3 worm cellular contexts compared by ENCODE assay signal in the genomic region with DNA sequence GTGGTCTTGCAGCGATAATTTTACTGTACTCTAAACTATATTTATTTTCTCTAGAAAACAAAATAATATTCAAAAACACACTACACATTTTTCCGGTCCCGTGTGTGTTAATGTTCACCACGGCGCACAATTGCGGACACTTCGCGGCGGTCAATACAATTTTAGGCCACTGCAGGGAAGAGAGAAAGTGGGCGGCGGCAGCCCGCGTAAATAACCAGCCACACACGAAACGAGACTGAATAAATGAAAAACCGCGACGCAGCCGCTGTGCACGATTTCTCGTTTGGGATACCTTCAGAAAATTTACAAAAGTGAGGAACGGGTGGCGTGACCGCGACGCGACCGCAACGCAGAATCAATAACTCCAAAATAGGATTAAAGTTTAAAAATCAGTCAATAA.
TF ChIP-seq lines count a peak whose summit lies in the region.

No protein-coding gene starts in this region.

TF ChIP-seq in whole organism, L4 larva, 104 proteins besides CTCF, POLR2A, EP300 and RAD21 (continued from another document):
- no peak for TF ChIP-seq nhr-111 (GFP tag; optimal IDR thresholded peaks at IDR 0.05; lab: Kevin White, UChicago)
- peak in 1 of 2 experiments; percentile 57 for TF ChIP-seq lsy-2 (tag; optimal IDR thresholded peaks at IDR 0.05; lab: Kevin White, UChicago)
- TF ChIP-seq Y5F2A.4 (GFP tag; optimal IDR thresholded peaks at IDR 0.05; lab: Kevin White, UChicago): no peak
- no peak for TF ChIP-seq fkh-10 (GFP tag; optimal IDR thresholded peaks at IDR 0.05; lab: Kevin White, UChicago)
- peak; percentile 45 for TF ChIP-seq nhr-28 (tag; optimal IDR thresholded peaks at IDR 0.05; lab: Kevin White, UChicago)
- no peak for TF ChIP-seq dmd-8 (GFP tag; IDR thresholded peaks at IDR 0.05; lab: Robert Waterston, UW)
- TF ChIP-seq lin-38 (GFP tag; IDR thresholded peaks at IDR 0.05; lab: Robert Waterston, UW): peak; percentile 34; the same call in 1 of the 2 replicates
- TF ChIP-seq php-3 (GFP tag; IDR thresholded peaks at IDR 0.05; lab: Robert Waterston, UW): no peak
- no peak for TF ChIP-seq nhr-25 (tag; optimal IDR thresholded peaks at IDR 0.05; lab: Kevin White, UChicago; ENCODE audit: borderline replicate concordance, insufficient read depth)
- peak; percentile 71 for TF ChIP-seq mes-2 (tag; optimal IDR thresholded peaks at IDR 0.05; lab: Kevin White, UChicago; ENCODE audit: poor library complexity, severe bottlenecking)
- TF ChIP-seq lin-29 (GFP tag; IDR thresholded peaks at IDR 0.05; lab: Robert Waterston, UW): no peak
- TF ChIP-seq mep-1 (tag; optimal IDR thresholded peaks at IDR 0.05; lab: Kevin White, UChicago): peak; percentile 60
- no peak for TF ChIP-seq zag-1 (tag; optimal IDR thresholded peaks at IDR 0.05; lab: Kevin White, UChicago)
- TF ChIP-seq dpl-1 (GFP tag; optimal IDR thresholded peaks at IDR 0.05; lab: Kevin White, UChicago): peak; percentile 36
- 0 out of 2 replicates have a peak, but pooled peaks have one; percentile 29 for TF ChIP-seq vab-7 (GFP tag; IDR thresholded peaks at IDR 0.05; lab: Robert Waterston, UW)
- no peak for TF ChIP-seq madf-5 (GFP tag; IDR thresholded peaks at IDR 0.05; lab: Robert Waterston, UW)
- no peak for TF ChIP-seq skn-1 (tag; optimal IDR thresholded peaks at IDR 0.05; lab: Kevin White, UChicago)

TF ChIP-seq in whole organism, late embryonic, 69 proteins besides CTCF, POLR2A, EP300 and RAD21 (continued from another document):
- TF ChIP-seq ceh-2 (tag; optimal IDR thresholded peaks at IDR 0.05; lab: Kevin White, UChicago) (peak; percentile 30), F13H6.1 (tag; optimal IDR thresholded peaks at IDR 0.05; lab: Kevin White, UChicago) (peak; percentile 4)

TF ChIP-seq in whole organism, mixed stage, embryonic, 35 proteins besides CTCF, POLR2A, EP300 and RAD21 (continued from another document):
- no peak for TF ChIP-seq ceh-43 (GFP tag; optimal IDR thresholded peaks at IDR 0.05; lab: Kevin White, UChicago)
- TF ChIP-seq mep-1 (tag; optimal IDR thresholded peaks at IDR 0.05; lab: Kevin White, UChicago): no peak
- no peak for TF ChIP-seq ceh-39 (tag; optimal IDR thresholded peaks at IDR 0.05; lab: Kevin White, UChicago)
- TF ChIP-seq unc-62 (GFP tag; optimal IDR thresholded peaks at IDR 0.05; lab: Kevin White, UChicago): no peak
- peak; percentile 23 for TF ChIP-seq lsy-2 (tag; optimal IDR thresholded peaks at IDR 0.05; lab: Kevin White, UChicago)
